Fruit fly (Drosophila melanogaster) S2 (cell line): ENCODE results near the gene Dok.

Experiments used
- CG8478 ChIP-seq: fragments of >200 bp; optimal IDR thresholded peaks from 2 replicates; lab custom pipeline; 2018
- CTCF ChIP-seq, 2 experiments: fragments of >200 bp; optimal IDR thresholded peaks; 2 replicates each; lab custom pipeline; 2018

- TF ChIP-seq CTCF (optimal IDR thresholded peaks at IDR 0.05; lab: Kevin White, UChicago): no peak
- no peak for TF ChIP-seq CG8478 (lab: Kevin White, UChicago)
Observed at dm6 chrX:7298323-7298722, 25.7 kb upstream of the Dok start.
